Worm (Caenorhabditis elegans): ENCODE measurements around the gene C17F4.3.

DNA sequence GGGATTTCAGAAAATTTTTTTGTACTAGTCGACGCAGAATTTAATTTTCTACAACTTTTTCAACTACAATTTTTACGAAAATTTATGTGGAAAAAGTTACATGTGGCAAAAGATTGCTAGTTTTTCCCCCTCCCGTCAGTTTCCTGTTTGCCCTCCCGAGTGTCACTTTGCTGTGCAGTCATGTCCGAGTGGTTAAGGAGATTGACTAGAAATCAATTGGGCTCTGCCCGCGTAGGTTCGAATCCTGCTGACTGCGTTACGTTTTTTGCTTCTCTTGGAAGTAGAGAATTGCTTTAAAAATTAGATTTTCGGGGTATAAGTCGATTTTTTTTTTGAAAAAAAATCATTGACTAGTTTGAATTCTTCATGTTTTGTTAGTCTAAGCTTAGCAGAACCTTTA is 27.5 kb downstream of the C17F4.3 start:
- TF ChIP-seq tbx-11 (GFP tag; IDR thresholded peaks at IDR 0.05) (peak; percentile 58), flt-1 (GFP tag; IDR thresholded peaks at IDR 0.05) (peak; percentile 60; the same call in 1 of the 2 replicates), ama-1 (optimal IDR thresholded peaks at IDR 0.05) (no peak), hmg-4 (GFP tag; optimal IDR thresholded peaks at IDR 0.05) (no peak), tra-4 (tag; optimal IDR thresholded peaks at IDR 0.05) (no peak), ceh-36 (tag; optimal IDR thresholded peaks at IDR 0.05) (no peak), B0310.2 (tag; optimal IDR thresholded peaks at IDR 0.05) (no peak), F13C5.2 (tag; optimal IDR thresholded peaks at IDR 0.05) (no peak), ceh-13 (GFP tag; optimal IDR thresholded peaks at IDR 0.05) (peak; percentile 49), scrt-1 (GFP tag; IDR thresholded peaks at IDR 0.05) (0 out of 2 replicates have a peak, but pooled peaks have one; percentile 19)

Data from whole organism, early embryonic.